Worm (Caenorhabditis elegans) whole organism, L4 larva: Measurements from ENCODE around the gene F08G5.3.

Source experiments
- Y105C5A.15 ChIP-seq: fragments of 200-800 bp; sonication (Bioruptor generic); IDR thresholded peaks from 2 replicates; pipeline ENCODE4 v1.3.6; 2022; ENCODE audit warnings: missing genetic modification characterization, missing compliant biosample characterization
- attf-4 ChIP-seq: sonication (generic microtip); optimal IDR thresholded peaks from 3 replicates; lab custom pipeline; 2017; ENCODE audit warnings: missing biosample characterization, missing genetic modification characterization
- cey-2 ChIP-seq: sonication (generic microtip); optimal IDR thresholded peaks from 3 replicates; lab custom pipeline; 2017; ENCODE audit warnings: missing genetic modification characterization, mild to moderate bottlenecking, missing compliant biosample characterization, antibody characterized with exemption, borderline replicate concordance; ENCODE audit not compliant: insufficient read depth
- dmd-8 ChIP-seq: fragments of 200-800 bp; sonication (Bioruptor generic); IDR thresholded peaks from 2 replicates; pipeline ENCODE4 v1.3.6; 2022; ENCODE audit warnings: missing genetic modification characterization, missing compliant biosample characterization
- egl-27 ChIP-seq: sonication (generic microtip); optimal IDR thresholded peaks from 3 replicates; lab custom pipeline; 2017; ENCODE audit warnings: missing biosample characterization, missing genetic modification reagents, missing genetic modification characterization
- fos-1 ChIP-seq: fragments of 150-350 bp; optimal IDR thresholded peaks from 2 replicates; lab custom pipeline; 2014; ENCODE audit warnings: missing biosample characterization, missing genetic modification characterization
- jun-1 ChIP-seq: fragments of 150-350 bp; optimal IDR thresholded peaks from 2 replicates; lab custom pipeline; 2014; ENCODE audit warnings: missing biosample characterization, missing genetic modification reagents, missing genetic modification characterization
- nhr-11 ChIP-seq: fragments of 150-350 bp; optimal IDR thresholded peaks from 2 replicates; lab custom pipeline; 2014; ENCODE audit warnings: missing biosample characterization, missing genetic modification characterization
- nhr-111 ChIP-seq: fragments of 200-800 bp; sonication (Bioruptor generic); optimal IDR thresholded peaks from 2 replicates; lab custom pipeline; 2018; ENCODE audit warnings: mild to moderate bottlenecking, missing genetic modification characterization, missing compliant biosample characterization
- nhr-237 ChIP-seq: sonication (generic microtip); optimal IDR thresholded peaks from 2 replicates; lab custom pipeline; 2017; ENCODE audit warnings: missing biosample characterization, missing genetic modification characterization
- nhr-77 ChIP-seq: fragments of 150-350 bp; optimal IDR thresholded peaks from 2 replicates; lab custom pipeline; 2014; ENCODE audit warnings: missing biosample characterization, missing genetic modification characterization
- pha-4 ChIP-seq, 2 experiments: fragments of 150-350 bp in 1 of 2; fragments of 200-800 bp in 1 of 2; sonication (Bioruptor generic) in 1 of 2; IDR thresholded peaks in 1 of 2; optimal IDR thresholded peaks in 1 of 2; 2 replicates each; pipeline versions ENCODE4 v1.3.6 to Lab custom; 2014 to 2022; ENCODE audit warnings: missing genetic modification characterization in 2 of 2, missing genetic modification reagents in 2 of 2, missing biosample characterization in 1 of 2, missing compliant biosample characterization in 1 of 2
- tra-1 ChIP-seq: fragments of 200-800 bp; sonication (Bioruptor generic); IDR thresholded peaks from 2 replicates; pipeline ENCODE4 v1.3.6; 2022; ENCODE audit warnings: missing genetic modification reagents, missing genetic modification characterization, missing compliant biosample characterization
- unc-130 ChIP-seq: sonication (generic microtip); optimal IDR thresholded peaks from 2 replicates; lab custom pipeline; 2016; ENCODE audit warnings: missing genetic modification reagents, missing genetic modification characterization, missing compliant biosample characterization

- TF ChIP-seq nhr-11 (no peak), nhr-111 (GFP tag; lab: Kevin White, UChicago) (no peak), cey-2 (tag; lab: Kevin White, UChicago) (no peak), Y105C5A.15 (GFP tag; lab: Robert Waterston, UW) (no peak), dmd-8 (GFP tag; lab: Robert Waterston, UW) (no peak), egl-27 (tag; lab: Kevin White, UChicago) (no peak), attf-4 (tag; lab: Kevin White, UChicago) (no peak), tra-1 (GFP tag; lab: Robert Waterston, UW) (no peak), jun-1 (no peak), fos-1 (tag; lab: Kevin White, UChicago) (no peak), nhr-77 (tag; lab: Kevin White, UChicago) (no peak), nhr-237 (no peak), pha-4 (GFP tag; IDR thresholded peaks at IDR 0.05; lab: Robert Waterston, UW) (no peak), pha-4 (tag; optimal IDR thresholded peaks at IDR 0.05; lab: Kevin White, UChicago) (no peak), unc-130 (GFP tag; lab: Kevin White, UChicago) (no peak)
Observed at ce11 chrIV:12403440-12403839, 13.9 kb downstream of the F08G5.3 start.
